Worm (Caenorhabditis elegans): Measurements from ENCODE around the gene col-130.

ce11 chrIV:12467761-12468160, 39.4 kb upstream of the col-130 start:
- TF ChIP-seq daf-16 (GFP tag; optimal IDR thresholded peaks at IDR 0.05), result no peak
- no peak for TF ChIP-seq daf-16 (tag; optimal IDR thresholded peaks at IDR 0.05)
- no peak for TF ChIP-seq nhr-11 (tag; optimal IDR thresholded peaks at IDR 0.05)
- no peak for TF ChIP-seq lim-7 (GFP tag; IDR thresholded peaks at IDR 0.05)
- no peak for TF ChIP-seq lin-13 (GFP tag; optimal IDR thresholded peaks at IDR 0.05)
- no peak for TF ChIP-seq mdl-1 (tag; optimal IDR thresholded peaks at IDR 0.05)
- no peak for TF ChIP-seq ztf-11 (tag; optimal IDR thresholded peaks at IDR 0.05)
- TF ChIP-seq pqm-1 (tag; optimal IDR thresholded peaks at IDR 0.05), result no peak
- no peak for TF ChIP-seq nhr-77 (tag; optimal IDR thresholded peaks at IDR 0.05)
- TF ChIP-seq T20F7.1 (GFP tag; optimal IDR thresholded peaks at IDR 0.05), result no peak
- TF ChIP-seq daf-19 (GFP tag; conservative IDR thresholded peaks at IDR 0.05), result no peak
- no peak for TF ChIP-seq nhr-237 (tag; optimal IDR thresholded peaks at IDR 0.05)
